Worm (Caenorhabditis elegans) whole organism, late embryonic: ENCODE data around the gene hlh-14.

Experiments
- C08G9.2 ChIP-seq: sonication (generic microtip); optimal IDR thresholded peaks from 2 replicates; lab custom pipeline; 2016; ENCODE audit warnings: mild to moderate bottlenecking, missing genetic modification characterization, moderate library complexity, missing compliant biosample characterization
- C38D4.7 ChIP-seq: fragments of 200-800 bp; sonication (Bioruptor generic); optimal IDR thresholded peaks from 2 replicates; lab custom pipeline; 2018; ENCODE audit warnings: mild to moderate bottlenecking, missing genetic modification characterization, moderate library complexity, missing compliant biosample characterization
- K02D7.2 ChIP-seq: sonication (generic microtip); optimal IDR thresholded peaks from 2 replicates; lab custom pipeline; 2017; ENCODE audit warnings: mild to moderate bottlenecking, missing genetic modification characterization, missing compliant biosample characterization
- K09A11.1 ChIP-seq: sonication (generic microtip); optimal IDR thresholded peaks from 2 replicates; lab custom pipeline; 2017; ENCODE audit warnings: antibody characterized with exemption, mild to moderate bottlenecking, missing genetic modification characterization, missing compliant biosample characterization; ENCODE audit not compliant: insufficient read depth
- Y22D7AL.16 ChIP-seq: sonication (generic microtip); optimal IDR thresholded peaks from 2 replicates; lab custom pipeline; 2016; ENCODE audit warnings: missing genetic modification characterization, missing compliant biosample characterization
- ama-1 ChIP-seq: fragments of 150-350 bp; optimal IDR thresholded peaks from 2 replicates; lab custom pipeline; 2014
- ceh-14 ChIP-seq: sonication (generic microtip); optimal IDR thresholded peaks from 2 replicates; lab custom pipeline; 2016; ENCODE audit warnings: missing genotype, missing genetic modification characterization, missing compliant biosample characterization
- ceh-19 ChIP-seq: fragments of 200-800 bp; sonication (Bioruptor generic); optimal IDR thresholded peaks from 2 replicates; lab custom pipeline; 2018; ENCODE audit warnings: mild to moderate bottlenecking, missing genetic modification characterization, missing compliant biosample characterization
- ceh-2 ChIP-seq: sonication (generic microtip); optimal IDR thresholded peaks from 2 replicates; lab custom pipeline; 2016; ENCODE audit warnings: missing genotype, missing genetic modification characterization, missing compliant biosample characterization
- ceh-24 ChIP-seq: sonication (generic microtip); optimal IDR thresholded peaks from 2 replicates; lab custom pipeline; 2016; ENCODE audit warnings: mild to moderate bottlenecking, missing genetic modification characterization, missing compliant biosample characterization
- ceh-31 ChIP-seq: sonication (generic microtip); optimal IDR thresholded peaks from 2 replicates; lab custom pipeline; 2016; ENCODE audit warnings: missing genetic modification characterization, missing compliant biosample characterization
- ceh-34 ChIP-seq: sonication (generic microtip); optimal IDR thresholded peaks from 2 replicates; lab custom pipeline; 2016; ENCODE audit warnings: mild to moderate bottlenecking, missing genetic modification characterization, missing compliant biosample characterization
- ceh-45 ChIP-seq: fragments of 200-800 bp; sonication (Bioruptor generic); IDR thresholded peaks from 2 replicates; pipeline ENCODE4 v1.3.6; 2022; ENCODE audit warnings: missing genetic modification reagents, missing genetic modification characterization, missing compliant biosample characterization
- che-1 ChIP-seq: sonication (generic microtip); optimal IDR thresholded peaks from 2 replicates; lab custom pipeline; 2016; ENCODE audit warnings: mild to moderate bottlenecking, missing genetic modification characterization, missing compliant biosample characterization
- dve-1 ChIP-seq: sonication (generic microtip); optimal IDR thresholded peaks from 2 replicates; lab custom pipeline; 2017; ENCODE audit warnings: antibody characterized with exemption, mild to moderate bottlenecking, missing genetic modification characterization, missing compliant biosample characterization
- elt-2 ChIP-seq: sonication (generic microtip); optimal IDR thresholded peaks from 2 replicates; lab custom pipeline; 2016; ENCODE audit warnings: missing genetic modification reagents, missing genetic modification characterization, missing compliant biosample characterization
- elt-4 ChIP-seq: sonication (generic microtip); optimal IDR thresholded peaks from 2 replicates; lab custom pipeline; 2016; ENCODE audit warnings: missing genetic modification characterization, missing compliant biosample characterization
- eyg-1 ChIP-seq: sonication (generic microtip); optimal IDR thresholded peaks from 2 replicates; lab custom pipeline; 2016; ENCODE audit warnings: missing genotype, missing genetic modification characterization, missing compliant biosample characterization
- gmeb-2 ChIP-seq: sonication (generic microtip); optimal IDR thresholded peaks from 2 replicates; lab custom pipeline; 2016; ENCODE audit warnings: missing genetic modification characterization, inconsistent platforms, missing compliant biosample characterization
- hlh-13 ChIP-seq: fragments of 200-800 bp; sonication (Bioruptor generic); optimal IDR thresholded peaks from 2 replicates; lab custom pipeline; 2018; ENCODE audit warnings: mild to moderate bottlenecking, missing genetic modification characterization, missing compliant biosample characterization
- hlh-30 ChIP-seq: sonication (generic microtip); optimal IDR thresholded peaks from 2 replicates; lab custom pipeline; 2017; ENCODE audit warnings: antibody characterized with exemption, missing genetic modification characterization, missing compliant biosample characterization; ENCODE audit not compliant: insufficient read depth
- hlh-6 ChIP-seq: sonication (generic microtip); optimal IDR thresholded peaks from 2 replicates; lab custom pipeline; 2016; ENCODE audit warnings: missing genotype, missing genetic modification characterization, missing compliant biosample characterization
- hlh-8 ChIP-seq: sonication (generic microtip); optimal IDR thresholded peaks from 2 replicates; lab custom pipeline; 2016; ENCODE audit warnings: missing genotype, missing genetic modification characterization, missing compliant biosample characterization
- lim-6 ChIP-seq: sonication (generic microtip); optimal IDR thresholded peaks from 2 replicates; lab custom pipeline; 2016; ENCODE audit warnings: missing genetic modification characterization, missing compliant biosample characterization
- lin-11 ChIP-seq: fragments of 200-800 bp; sonication (Bioruptor generic); optimal IDR thresholded peaks from 2 replicates; lab custom pipeline; 2018; ENCODE audit warnings: mild to moderate bottlenecking, missing genetic modification characterization, missing compliant biosample characterization
- madf-2 ChIP-seq: sonication (generic microtip); optimal IDR thresholded peaks from 2 replicates; lab custom pipeline; 2017; ENCODE audit warnings: missing genetic modification characterization, missing compliant biosample characterization
- nfya-1 ChIP-seq: sonication (generic microtip); optimal IDR thresholded peaks from 2 replicates; lab custom pipeline; 2017; ENCODE audit warnings: missing genetic modification characterization, mild to moderate bottlenecking, missing compliant biosample characterization, antibody characterized with exemption, moderate library complexity
- nhr-11 ChIP-seq: fragments of 150-350 bp; optimal IDR thresholded peaks from 2 replicates; lab custom pipeline; 2014; ENCODE audit warnings: missing biosample characterization, missing genetic modification characterization
- odd-2 ChIP-seq: sonication (generic microtip); optimal IDR thresholded peaks from 2 replicates; lab custom pipeline; 2017; ENCODE audit warnings: antibody characterized with exemption, mild to moderate bottlenecking, missing genetic modification characterization, missing compliant biosample characterization
- pag-3 ChIP-seq: sonication (generic microtip); optimal IDR thresholded peaks from 2 replicates; lab custom pipeline; 2016; ENCODE audit warnings: missing compliant biosample characterization, missing genetic modification characterization, borderline replicate concordance
- pat-9 ChIP-seq: fragments of 200-800 bp; sonication (Bioruptor generic); optimal IDR thresholded peaks from 2 replicates; lab custom pipeline; 2018; ENCODE audit warnings: mild to moderate bottlenecking, missing genetic modification characterization, moderate library complexity, missing compliant biosample characterization
- pha-2 ChIP-seq: sonication (generic microtip); optimal IDR thresholded peaks from 2 replicates; lab custom pipeline; 2017; ENCODE audit warnings: mild to moderate bottlenecking, missing genetic modification characterization, missing compliant biosample characterization
- ref-2 ChIP-seq: sonication (generic microtip); optimal IDR thresholded peaks from 2 replicates; lab custom pipeline; 2016; ENCODE audit warnings: missing genetic modification characterization, missing compliant biosample characterization
- sdc-2 ChIP-seq: sonication (generic microtip); optimal IDR thresholded peaks from 2 replicates; lab custom pipeline; 2016; ENCODE audit warnings: missing genotype, missing genetic modification characterization, missing compliant biosample characterization
- tbx-2 ChIP-seq: sonication (generic microtip); optimal IDR thresholded peaks from 2 replicates; lab custom pipeline; 2016; ENCODE audit warnings: missing genetic modification characterization, missing compliant biosample characterization
- ttx-3 ChIP-seq: sonication (generic microtip); optimal IDR thresholded peaks from 2 replicates; lab custom pipeline; 2016; ENCODE audit warnings: missing genetic modification reagents, missing genetic modification characterization, missing compliant biosample characterization
- unc-3 ChIP-seq, 2 experiments: fragments of 200-800 bp in 1 of 2; sonication (Bioruptor generic) in 1 of 2; sonication (generic microtip) in 1 of 2; conservative IDR thresholded peaks in 1 of 2; optimal IDR thresholded peaks in 1 of 2; 2 replicates each; pipeline versions ENCODE4 v1.3.6 to Lab custom; 2016 to 2022; ENCODE audit warnings: missing compliant biosample characterization in 2 of 2, missing genetic modification characterization in 2 of 2, missing genetic modification reagents in 1 of 2
- unc-42 ChIP-seq: sonication (generic microtip); optimal IDR thresholded peaks from 2 replicates; lab custom pipeline; 2016; ENCODE audit warnings: missing genotype, missing genetic modification characterization, missing compliant biosample characterization

Gene hlh-14

ce11 chrII:5694798-5695197 lies 43.9 kb downstream of the hlh-14 start, which contains the start of gene C25H3.14:
Gene C25H3.14, plus strand, starts transcription at chrII:5695098.
- no peak for TF ChIP-seq madf-2
- no peak for TF ChIP-seq C38D4.7 (GFP tag; lab: Kevin White, UChicago)
- no peak for TF ChIP-seq ceh-24
- TF ChIP-seq lim-6 = no peak
- TF ChIP-seq gmeb-2 (tag; lab: Kevin White, UChicago) = no peak
- no peak for TF ChIP-seq Y22D7AL.16
- TF ChIP-seq elt-4 (tag; lab: Kevin White, UChicago) = no peak
- TF ChIP-seq pag-3 (tag; lab: Kevin White, UChicago) = no peak
- TF ChIP-seq dve-1 (tag; lab: Kevin White, UChicago) = no peak
- no peak for TF ChIP-seq che-1
- no peak for TF ChIP-seq hlh-6 (tag; lab: Kevin White, UChicago)

- no peak for TF ChIP-seq ceh-2 (tag; lab: Kevin White, UChicago)
- TF ChIP-seq ceh-34 (tag; lab: Kevin White, UChicago) = no peak
- TF ChIP-seq unc-3 (GFP tag; conservative IDR thresholded peaks at IDR 0.05; lab: Robert Waterston, UW) = no peak
- TF ChIP-seq unc-3 (tag; optimal IDR thresholded peaks at IDR 0.05; lab: Kevin White, UChicago) = no peak
- no peak for TF ChIP-seq che-1
- no peak for TF ChIP-seq ceh-19 (GFP tag; lab: Kevin White, UChicago)
- no peak for TF ChIP-seq hlh-13 (GFP tag; lab: Kevin White, UChicago)
- no peak for TF ChIP-seq C08G9.2 (tag; lab: Kevin White, UChicago)
- TF ChIP-seq hlh-8 (tag; lab: Kevin White, UChicago) = no peak
- TF ChIP-seq ceh-31 (tag; lab: Kevin White, UChicago) = no peak
- no peak for TF ChIP-seq lim-6
- TF ChIP-seq odd-2 (tag; lab: Kevin White, UChicago) = no peak
- TF ChIP-seq pat-9 (tag; lab: Kevin White, UChicago) = no peak
- no peak for TF ChIP-seq ceh-14 (tag; lab: Kevin White, UChicago)
- TF ChIP-seq pha-2 = no peak
Measured at ce11 chrII:5693893-5694292, 44.8 kb downstream of the hlh-14 start, which contains the start of gene C25H3.3. Gene C25H3.3, plus strand, starts transcription at chrII:5694193.

ce11 chrII:5691216-5691771 lies 47.4 kb downstream of the hlh-14 start, which contains the start of the genes ndub-5 and eif-2D:
Gene ndub-5, minus strand, starts transcription at chrII:5691353.
Gene eif-2D, plus strand, starts transcription at chrII:5691721.
- TF ChIP-seq ref-2 (tag; lab: Kevin White, UChicago) (no peak), ceh-31 (tag; lab: Kevin White, UChicago) (peak; percentile 33), lin-11 (no peak), tbx-2 (tag; lab: Kevin White, UChicago) (peak; percentile 26), ceh-14 (tag; lab: Kevin White, UChicago) (peak; percentile 28), nfya-1 (tag; lab: Kevin White, UChicago) (peak; percentile 13), elt-2 (tag; lab: Kevin White, UChicago) (peak; percentile 83), ttx-3 (peak; percentile 8)
- TF ChIP-seq, all 69 proteins: peak for 6

- peak; percentile 35 for TF ChIP-seq ceh-2 (tag; lab: Kevin White, UChicago)
- no peak for TF ChIP-seq tbx-2 (tag; lab: Kevin White, UChicago)
- no peak for TF ChIP-seq unc-42 (tag; lab: Kevin White, UChicago)
- no peak for TF ChIP-seq unc-3 (GFP tag; conservative IDR thresholded peaks at IDR 0.05; lab: Robert Waterston, UW)
- no peak for TF ChIP-seq unc-3 (tag; optimal IDR thresholded peaks at IDR 0.05; lab: Kevin White, UChicago)
- no peak for TF ChIP-seq K02D7.2 (tag; lab: Kevin White, UChicago)
- TF ChIP-seq nhr-11 = no peak
- no peak for TF ChIP-seq K09A11.1 (tag; lab: Kevin White, UChicago)
- TF ChIP-seq eyg-1 (tag; lab: Kevin White, UChicago) = no peak
- no peak for TF ChIP-seq sdc-2 (tag; lab: Kevin White, UChicago)
- TF ChIP-seq gmeb-2 (tag; lab: Kevin White, UChicago) = no peak
- TF ChIP-seq hlh-30 = peak; percentile 55
- no peak for TF ChIP-seq odd-2 (tag; lab: Kevin White, UChicago)
- no peak for TF ChIP-seq ceh-31 (tag; lab: Kevin White, UChicago)
- peak; percentile 5 for TF ChIP-seq ama-1
- no peak for TF ChIP-seq ceh-45 (GFP tag; lab: Robert Waterston, UW)
Measured at ce11 chrII:5688959-5689358, 49.7 kb downstream of the hlh-14 start, which contains the start of gene C25H3.11. Gene C25H3.11, minus strand, starts transcription at chrII:5689040.
